Worm (Caenorhabditis elegans) whole organism, L3 larva: ENCODE data around the gene C12D8.9.

ENCODE experiments used
- nhr-25 ChIP-seq: sonication (generic microtip); optimal IDR thresholded peaks from 2 replicates; lab custom pipeline; 2017; ENCODE audit warnings: missing biosample characterization, missing genetic modification characterization
- nhr-77 ChIP-seq: fragments of 150-350 bp; optimal IDR thresholded peaks from 2 replicates; lab custom pipeline; 2014; ENCODE audit warnings: missing biosample characterization, missing genetic modification characterization
- unc-62 ChIP-seq: fragments of 150-350 bp; sonication (generic microtip); optimal IDR thresholded peaks from 4 replicates; lab custom pipeline; 2014; ENCODE audit warnings: missing biosample characterization, missing genetic modification reagents, missing genetic modification characterization

ce11 chrV:10275619-10276018 lies 32.6 kb upstream of the C12D8.9 start, which contains the start of gene Y22F5A.11:
- TF ChIP-seq nhr-25 (no peak), nhr-77 (no peak), unc-62 (no peak)
